Worm (Caenorhabditis elegans): ENCODE measurements around the gene F08H9.4.

- TF ChIP-seq elt-2 (tag; optimal IDR thresholded peaks at IDR 0.05) (no peak), syd-9 (tag; optimal IDR thresholded peaks at IDR 0.05) (no peak), fkh-10 (GFP tag; optimal IDR thresholded peaks at IDR 0.05) (no peak), ztf-16 (tag; optimal IDR thresholded peaks at IDR 0.05) (no peak), zip-5 (tag; optimal IDR thresholded peaks at IDR 0.05) (no peak)
These were observed 44.3 kb upstream of the F08H9.4 start for ce11 chrV:14508556-14508955.

Measured in whole organism, late embryonic.